Worm (Caenorhabditis elegans) whole organism, L4/young adult: ENCODE results near the gene fbxb-5.

Experiments used
- W03F9.2 ChIP-seq: fragments of 150-350 bp; optimal IDR thresholded peaks from 2 replicates; lab custom pipeline; 2014; ENCODE audit warnings: missing biosample characterization, missing genetic modification characterization
- him-1 ChIP-seq: sonication (generic microtip); optimal IDR thresholded peaks from 2 replicates; lab custom pipeline; 2016; ENCODE audit warnings: missing genotype, missing genetic modification reagents, missing genetic modification characterization, missing compliant biosample characterization

DNA sequence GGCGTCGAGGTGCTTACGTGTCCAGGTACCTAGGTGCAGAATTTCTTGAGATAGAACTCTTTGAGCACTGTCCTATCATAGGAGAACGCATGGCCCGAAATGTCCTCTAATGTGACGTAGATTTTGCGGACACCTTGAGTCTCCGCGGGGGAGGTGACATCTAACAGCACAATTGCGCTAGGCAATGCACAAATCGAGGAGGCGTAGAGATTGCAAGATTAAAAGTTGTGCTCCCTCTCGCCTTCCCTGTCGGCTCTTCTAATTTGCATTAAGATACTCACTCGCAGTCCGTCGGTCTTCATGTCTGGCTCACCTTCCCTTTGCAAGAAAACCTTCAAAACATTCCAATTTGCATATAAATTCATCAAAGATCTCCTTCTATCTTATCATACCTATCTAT lies 37.3 kb upstream of the fbxb-5 start, which contains the start of gene F36H5.18:
- TF ChIP-seq W03F9.2 (tag; lab: Kevin White, UChicago) = no peak
- no peak for TF ChIP-seq him-1 (tag; lab: Kevin White, UChicago)
